Worm (Caenorhabditis elegans) whole organism, L1 larva: Measurements from ENCODE around the gene F41G3.19.

Source experiments
- C04F5.9 ChIP-seq: sonication (generic microtip); optimal IDR thresholded peaks from 2 replicates; lab custom pipeline; 2016; ENCODE audit warnings: missing genetic modification characterization, missing compliant biosample characterization
- C16A3.4 ChIP-seq: fragments of 150-350 bp; optimal IDR thresholded peaks from 2 replicates; lab custom pipeline; 2014; ENCODE audit warnings: missing biosample characterization, missing genetic modification characterization
- F16B12.6 ChIP-seq: fragments of 150-350 bp; optimal IDR thresholded peaks from 2 replicates; lab custom pipeline; 2014; ENCODE audit warnings: missing biosample characterization, missing genetic modification characterization
- Y116A8C.19 ChIP-seq: sonication (generic microtip); optimal IDR thresholded peaks from 2 replicates; lab custom pipeline; 2016; ENCODE audit warnings: missing compliant biosample characterization, missing genetic modification characterization, borderline replicate concordance
- aha-1 ChIP-seq: fragments of 150-350 bp; optimal IDR thresholded peaks from 2 replicates; lab custom pipeline; 2014; ENCODE audit warnings: missing biosample characterization, missing genetic modification characterization
- aly-2 ChIP-seq: fragments of 150-350 bp; optimal IDR thresholded peaks from 2 replicates; lab custom pipeline; 2014; ENCODE audit warnings: missing biosample characterization, missing genetic modification characterization
- blmp-1 ChIP-seq: fragments of 150-350 bp; optimal IDR thresholded peaks from 2 replicates; lab custom pipeline; 2014; ENCODE audit warnings: missing biosample characterization, missing genetic modification characterization
- ceh-63 ChIP-seq: fragments of 200-800 bp; sonication (Bioruptor generic); optimal IDR thresholded peaks from 2 replicates; lab custom pipeline; 2018; ENCODE audit warnings: mild to moderate bottlenecking, missing genetic modification characterization, missing compliant biosample characterization
- ceh-8 ChIP-seq: fragments of 200-800 bp; sonication (Bioruptor generic); optimal IDR thresholded peaks from 2 replicates; lab custom pipeline; 2018; ENCODE audit warnings: mild to moderate bottlenecking, missing genetic modification characterization, moderate library complexity, missing compliant biosample characterization
- ceh-82 ChIP-seq, 3 experiments: fragments of 150-350 bp in 1 of 3; sonication (generic microtip) in 2 of 3; optimal IDR thresholded peaks; 2 replicates each; lab custom pipeline; 2014 to 2017; ENCODE audit warnings: missing biosample characterization in 3 of 3, missing genetic modification characterization in 3 of 3
- ceh-88 ChIP-seq: fragments of 200-800 bp; sonication (Bioruptor generic); IDR thresholded peaks from 2 replicates; pipeline ENCODE4 v1.3.6; 2022; ENCODE audit warnings: missing genetic modification characterization, missing compliant biosample characterization
- ceh-90 ChIP-seq: sonication (generic microtip); optimal IDR thresholded peaks from 2 replicates; lab custom pipeline; 2016; ENCODE audit warnings: missing genetic modification characterization, missing compliant biosample characterization
- ces-1 ChIP-seq: fragments of 150-350 bp; optimal IDR thresholded peaks from 2 replicates; lab custom pipeline; 2014; ENCODE audit warnings: missing biosample characterization, missing genetic modification reagents, missing genetic modification characterization
- efl-1 ChIP-seq, 4 experiments: fragments of 150-350 bp; optimal IDR thresholded peaks in 3 of 4; peaks in 1 of 4; 1 replicate in 1 of 4; 2 replicates in 3 of 4; lab custom pipeline; 2014; ENCODE audit warnings: missing biosample characterization in 2 of 4, missing genetic modification characterization in 2 of 4, missing genetic modification reagents in 2 of 4
- efl-3 ChIP-seq: fragments of 200-800 bp; sonication (Bioruptor generic); optimal IDR thresholded peaks from 2 replicates; lab custom pipeline; 2018; ENCODE audit warnings: mild to moderate bottlenecking, missing genetic modification characterization, missing compliant biosample characterization
- egl-13 ChIP-seq: sonication (generic microtip); optimal IDR thresholded peaks from 2 replicates; lab custom pipeline; 2016; ENCODE audit warnings: missing genotype, missing genetic modification reagents, missing genetic modification characterization, missing compliant biosample characterization
- elt-3 ChIP-seq, 6 experiments: fragments of 150-350 bp in 1 of 6; sonication (generic microtip); optimal IDR thresholded peaks; 2 replicates each; lab custom pipeline; 2017 to 2018; ENCODE audit warnings: missing biosample characterization in 6 of 6, missing genetic modification characterization in 6 of 6, inconsistent platforms in 1 of 6
- fkh-8 ChIP-seq: sonication (generic microtip); optimal IDR thresholded peaks from 2 replicates; lab custom pipeline; 2016; ENCODE audit warnings: mild to moderate bottlenecking, missing genetic modification characterization, missing compliant biosample characterization
- grh-1 ChIP-seq: fragments of 200-800 bp; sonication (Bioruptor generic); IDR thresholded peaks from 2 replicates; pipeline ENCODE4 v1.3.6; 2022; ENCODE audit warnings: missing genetic modification reagents, missing genetic modification characterization, missing compliant biosample characterization
- hlh-17 ChIP-seq: fragments of 200-800 bp; sonication (Bioruptor generic); optimal IDR thresholded peaks from 2 replicates; lab custom pipeline; 2018; ENCODE audit warnings: missing genetic modification characterization, mild to moderate bottlenecking, missing compliant biosample characterization, moderate library complexity, borderline replicate concordance
- irx-1 ChIP-seq: sonication (generic microtip); optimal IDR thresholded peaks from 2 replicates; lab custom pipeline; 2016; ENCODE audit warnings: missing genetic modification characterization, missing compliant biosample characterization
- isw-1 ChIP-seq: fragments of 200-800 bp; sonication (Bioruptor generic); IDR thresholded peaks from 2 replicates; pipeline ENCODE4 v1.3.6; 2022; ENCODE audit warnings: missing genetic modification characterization, missing compliant biosample characterization
- lin-13 ChIP-seq: fragments of 150-350 bp; optimal IDR thresholded peaks from 2 replicates; lab custom pipeline; 2014; ENCODE audit warnings: missing biosample characterization, missing genetic modification reagents, missing genetic modification characterization
- lin-14 ChIP-seq: fragments of 200-800 bp; sonication (Bioruptor generic); optimal IDR thresholded peaks from 2 replicates; lab custom pipeline; 2018; ENCODE audit warnings: mild to moderate bottlenecking, missing genetic modification characterization, moderate library complexity, missing compliant biosample characterization
- lin-35 ChIP-seq, 2 experiments: fragments of 150-350 bp; optimal IDR thresholded peaks; 2 replicates each; lab custom pipeline; 2014; ENCODE audit warnings: missing biosample characterization in 2 of 2, missing genetic modification characterization in 2 of 2, missing genetic modification reagents in 2 of 2
- lin-39 ChIP-seq: fragments of 150-350 bp; optimal IDR thresholded peaks from 2 replicates; lab custom pipeline; 2014; ENCODE audit warnings: missing biosample characterization, missing genetic modification reagents, missing genetic modification characterization
- lir-3 ChIP-seq: sonication (generic microtip); optimal IDR thresholded peaks from 2 replicates; lab custom pipeline; 2016; ENCODE audit warnings: mild to moderate bottlenecking, missing genetic modification characterization, moderate library complexity, missing compliant biosample characterization; ENCODE audit not compliant: poor library complexity
- mef-2 ChIP-seq: fragments of 150-350 bp; optimal IDR thresholded peaks from 2 replicates; lab custom pipeline; 2014; ENCODE audit warnings: missing biosample characterization, missing genetic modification characterization
- mep-1 ChIP-seq: fragments of 150-350 bp; optimal IDR thresholded peaks from 2 replicates; lab custom pipeline; 2014; ENCODE audit warnings: missing biosample characterization, missing genetic modification characterization
- nhr-11 ChIP-seq: fragments of 150-350 bp; optimal IDR thresholded peaks from 2 replicates; lab custom pipeline; 2014; ENCODE audit warnings: missing biosample characterization, missing genetic modification characterization
- nhr-12 ChIP-seq: sonication (generic microtip); optimal IDR thresholded peaks from 2 replicates; lab custom pipeline; 2017; ENCODE audit warnings: missing biosample characterization, missing genetic modification characterization
- nhr-20 ChIP-seq: sonication (generic microtip); optimal IDR thresholded peaks from 2 replicates; lab custom pipeline; 2016; ENCODE audit warnings: mild to moderate bottlenecking, missing genetic modification characterization, missing compliant biosample characterization
- nhr-237 ChIP-seq: fragments of 150-350 bp; optimal IDR thresholded peaks from 2 replicates; lab custom pipeline; 2014; ENCODE audit warnings: missing biosample characterization, missing genetic modification characterization
- nhr-28 ChIP-seq: fragments of 150-350 bp; optimal IDR thresholded peaks from 2 replicates; lab custom pipeline; 2014; ENCODE audit warnings: missing biosample characterization, missing genetic modification characterization
- nhr-76 ChIP-seq: sonication (generic microtip); optimal IDR thresholded peaks from 2 replicates; lab custom pipeline; 2017; ENCODE audit warnings: missing biosample characterization, missing genetic modification characterization
- nhr-77 ChIP-seq: fragments of 150-350 bp; optimal IDR thresholded peaks from 2 replicates; lab custom pipeline; 2014; ENCODE audit warnings: missing biosample characterization, missing genetic modification characterization
- nhr-84 ChIP-seq: sonication (generic microtip); optimal IDR thresholded peaks from 2 replicates; lab custom pipeline; 2017; ENCODE audit warnings: missing biosample characterization, missing genetic modification characterization
- nhr-90 ChIP-seq: sonication (generic microtip); optimal IDR thresholded peaks from 2 replicates; lab custom pipeline; 2016; ENCODE audit warnings: mild to moderate bottlenecking, missing genetic modification characterization, missing compliant biosample characterization; ENCODE audit not compliant: poor library complexity
- pag-3 ChIP-seq: sonication (generic microtip); optimal IDR thresholded peaks from 2 replicates; lab custom pipeline; 2017; ENCODE audit warnings: missing genetic modification characterization, mild to moderate bottlenecking, missing compliant biosample characterization, antibody characterized with exemption, borderline replicate concordance; ENCODE audit not compliant: insufficient read depth
- pqm-1 ChIP-seq: sonication (generic microtip); optimal IDR thresholded peaks from 3 replicates; lab custom pipeline; 2017; ENCODE audit warnings: missing biosample characterization, missing genetic modification characterization
- skn-1 ChIP-seq: fragments of 150-350 bp; optimal IDR thresholded peaks from 2 replicates; lab custom pipeline; 2014; ENCODE audit warnings: missing biosample characterization, missing genetic modification characterization
- sptf-1 ChIP-seq: fragments of 150-350 bp; optimal IDR thresholded peaks from 2 replicates; lab custom pipeline; 2014; ENCODE audit warnings: missing biosample characterization, missing genetic modification characterization
- swsn-7 ChIP-seq: sonication (generic microtip); optimal IDR thresholded peaks from 2 replicates; lab custom pipeline; 2016; ENCODE audit warnings: missing genetic modification characterization, missing compliant biosample characterization
- tbx-2 ChIP-seq: sonication (generic microtip); optimal IDR thresholded peaks from 2 replicates; lab custom pipeline; 2016; ENCODE audit warnings: missing genetic modification characterization, missing compliant biosample characterization
- unc-62 ChIP-seq: fragments of 150-350 bp; optimal IDR thresholded peaks from 2 replicates; lab custom pipeline; 2014; ENCODE audit warnings: missing biosample characterization, missing genetic modification reagents, missing genetic modification characterization
- unc-86 ChIP-seq: sonication (generic microtip); optimal IDR thresholded peaks from 2 replicates; lab custom pipeline; 2016; ENCODE audit warnings: missing genetic modification characterization, missing compliant biosample characterization
- unc-98 ChIP-seq: fragments of 200-800 bp; sonication (Bioruptor generic); IDR thresholded peaks from 2 replicates; pipeline ENCODE4 v1.3.6; 2022; ENCODE audit warnings: missing genetic modification characterization, missing compliant biosample characterization
- xbp-1 ChIP-seq: sonication (generic microtip); optimal IDR thresholded peaks from 2 replicates; lab custom pipeline; 2016; ENCODE audit warnings: missing genetic modification characterization, missing compliant biosample characterization
- zag-1 ChIP-seq: fragments of 150-350 bp; optimal IDR thresholded peaks from 2 replicates; lab custom pipeline; 2014; ENCODE audit warnings: missing biosample characterization, missing genetic modification characterization
- zip-4 ChIP-seq: fragments of 200-800 bp; sonication (Bioruptor generic); optimal IDR thresholded peaks from 2 replicates; lab custom pipeline; 2018; ENCODE audit warnings: mild to moderate bottlenecking, missing genetic modification characterization, moderate library complexity, missing compliant biosample characterization
- ztf-11 ChIP-seq, 2 experiments: sonication (generic microtip); optimal IDR thresholded peaks; 2 replicates each; lab custom pipeline; 2016 to 2017; ENCODE audit warnings: missing genetic modification characterization in 2 of 2, missing biosample characterization in 1 of 2, missing compliant biosample characterization in 1 of 2

F41G3.19 gene

DNA sequence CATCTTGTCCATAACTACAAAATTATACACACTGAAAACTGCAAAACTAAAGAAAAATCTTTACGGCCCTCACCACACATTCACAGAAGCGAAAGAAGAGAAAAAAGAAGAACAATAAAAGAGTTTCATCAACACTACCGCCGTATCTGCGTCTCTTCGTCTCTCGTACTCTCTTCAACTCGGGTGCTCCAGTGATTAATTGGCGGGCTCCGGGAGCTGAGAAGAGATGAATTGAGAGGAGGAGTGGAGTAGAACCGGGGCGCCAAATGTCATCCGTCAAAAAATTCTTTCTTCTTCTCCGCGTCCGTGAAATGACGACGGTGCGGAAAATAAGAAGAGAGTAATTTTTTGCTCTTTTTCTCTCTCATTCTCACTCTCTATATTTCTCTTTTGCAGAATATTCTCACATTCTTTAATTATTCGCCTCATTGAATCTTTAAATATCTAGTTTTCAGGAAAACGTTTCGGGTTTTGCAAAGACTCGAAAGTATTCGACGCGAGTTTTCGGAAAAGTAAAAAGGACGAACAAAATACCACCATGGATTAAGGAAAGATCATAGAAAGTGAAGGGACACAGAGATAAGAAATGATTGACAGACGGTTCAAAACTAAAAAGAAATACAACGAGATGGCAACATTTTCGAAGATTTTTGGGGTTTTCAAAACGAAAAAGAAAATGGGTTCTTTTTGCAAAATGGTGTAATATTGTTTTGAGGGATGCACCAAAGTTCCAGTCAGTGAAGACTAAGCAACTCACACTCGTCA is 44.2 kb downstream of the F41G3.19 start:
- peak; percentile 3 for TF ChIP-seq nhr-20 (tag; lab: Kevin White, UChicago)
- TF ChIP-seq fkh-8 (tag; lab: Kevin White, UChicago) = no peak
- no peak for TF ChIP-seq ceh-63 (GFP tag; lab: Kevin White, UChicago)
- TF ChIP-seq lin-13 (GFP tag; lab: Kevin White, UChicago) = peak; percentile 3
- TF ChIP-seq nhr-28 = no peak
- no peak for TF ChIP-seq nhr-12 (tag; lab: Kevin White, UChicago)
- no peak for TF ChIP-seq nhr-90
- TF ChIP-seq elt-3 (tag; optimal IDR thresholded peaks at IDR 0.05; lab: Kevin White, UChicago) = no peak
- TF ChIP-seq unc-62 = no peak
- no peak for TF ChIP-seq ceh-8 (GFP tag; lab: Kevin White, UChicago)
- TF ChIP-seq aly-2 (tag; lab: Kevin White, UChicago) = no peak
- TF ChIP-seq unc-98 (GFP tag; lab: Robert Waterston, UW) = no peak
- peak in 1 of 3 experiments; percentile 1 for TF ChIP-seq ceh-82 (tag; optimal IDR thresholded peaks at IDR 0.05; lab: Kevin White, UChicago)
- no peak for TF ChIP-seq lir-3
- TF ChIP-seq aha-1 = no peak
- TF ChIP-seq xbp-1 (tag; lab: Kevin White, UChicago) = no peak
- no peak for TF ChIP-seq F16B12.6 (tag; lab: Kevin White, UChicago)
- TF ChIP-seq grh-1 (GFP tag; lab: Robert Waterston, UW) = no peak
- no peak for TF ChIP-seq ceh-88 (GFP tag; lab: Robert Waterston, UW)
- TF ChIP-seq skn-1 (tag; lab: Kevin White, UChicago) = no peak
- TF ChIP-seq tbx-2 = peak; percentile 49
- TF ChIP-seq nhr-77 = no peak
- TF ChIP-seq zip-4 (GFP tag; lab: Kevin White, UChicago) = no peak
- no peak for TF ChIP-seq isw-1 (GFP tag; lab: Robert Waterston, UW)
- TF ChIP-seq zag-1 (tag; lab: Kevin White, UChicago) = no peak
- no peak for TF ChIP-seq C04F5.9
- TF ChIP-seq irx-1 (tag; lab: Kevin White, UChicago) = peak; percentile 5
- no peak for TF ChIP-seq pag-3
- peak; percentile 61 for TF ChIP-seq blmp-1 (tag; lab: Kevin White, UChicago)
- no peak for TF ChIP-seq nhr-84 (tag; lab: Kevin White, UChicago)
- TF ChIP-seq lin-14 = peak; percentile 92
- TF ChIP-seq nhr-237 (tag; lab: Kevin White, UChicago) = no peak
- TF ChIP-seq unc-86 (tag; lab: Kevin White, UChicago) = peak; percentile 5
- no peak for TF ChIP-seq mep-1 (tag; lab: Kevin White, UChicago)
- no peak for TF ChIP-seq C16A3.4 (tag; lab: Kevin White, UChicago)
- TF ChIP-seq egl-13 (tag; lab: Kevin White, UChicago) = no peak
- TF ChIP-seq sptf-1 (tag; lab: Kevin White, UChicago) = no peak
- TF ChIP-seq efl-1 (optimal IDR thresholded peaks at IDR 0.05; lab: Kevin White, UChicago) = peak in 1 of 2 experiments; percentile 11
- TF ChIP-seq efl-1 (GFP tag; optimal IDR thresholded peaks at IDR 0.05 in 1 of 2; lab: Kevin White, UChicago) = peak in 1 of 2 experiments; percentile 59
- peak in 1 of 2 experiments; percentile 2 for TF ChIP-seq lin-35 (GFP tag; optimal IDR thresholded peaks at IDR 0.05; lab: Kevin White, UChicago)
- TF ChIP-seq hlh-17 (GFP tag; lab: Kevin White, UChicago) = no peak
- no peak for TF ChIP-seq nhr-11
- no peak for TF ChIP-seq ceh-90 (tag; lab: Kevin White, UChicago)
- peak; percentile 20 for TF ChIP-seq swsn-7 (tag; lab: Kevin White, UChicago)
- TF ChIP-seq efl-3 (GFP tag; lab: Kevin White, UChicago) = no peak
- TF ChIP-seq ces-1 (GFP tag; lab: Kevin White, UChicago) = no peak
- TF ChIP-seq ztf-11 (tag; optimal IDR thresholded peaks at IDR 0.05; lab: Kevin White, UChicago) = no peak
- peak; percentile 85 for TF ChIP-seq lin-39
- no peak for TF ChIP-seq mef-2
- no peak for TF ChIP-seq nhr-76
- no peak for TF ChIP-seq pqm-1 (tag; lab: Kevin White, UChicago)
- no peak for TF ChIP-seq Y116A8C.19 (tag; lab: Kevin White, UChicago)
